Worm (Caenorhabditis elegans): ENCODE results near the gene ebp-2.

- peak; percentile 7 for TF ChIP-seq zag-1 (tag; optimal IDR thresholded peaks at IDR 0.05)
- TF ChIP-seq ama-1 (optimal IDR thresholded peaks at IDR 0.05): no peak
- TF ChIP-seq ceh-28 (tag; optimal IDR thresholded peaks at IDR 0.05): peak; percentile 87
- no peak for TF ChIP-seq daf-12 (tag; optimal IDR thresholded peaks at IDR 0.05)
- no peak for TF ChIP-seq fkh-10 (GFP tag; optimal IDR thresholded peaks at IDR 0.05)
- no peak for TF ChIP-seq nhr-77 (tag; optimal IDR thresholded peaks at IDR 0.05)
- no peak for TF ChIP-seq mdl-1 (tag; optimal IDR thresholded peaks at IDR 0.05)
- TF ChIP-seq snpc-4 (tag; optimal IDR thresholded peaks at IDR 0.05): peak; percentile 90
- no peak for TF ChIP-seq unc-39 (tag; optimal IDR thresholded peaks at IDR 0.05)
- no peak for TF ChIP-seq fos-1 (tag; optimal IDR thresholded peaks at IDR 0.05)
- TF ChIP-seq lin-39 (tag; optimal IDR thresholded peaks at IDR 0.05): peak; percentile 95
Measured at ce11 chrII:11453025-11453424, 10.5 kb downstream of the ebp-2 start, which contains the start of gene rsp-1.
